Worm (Caenorhabditis elegans): ENCODE measurements around the gene F52B10.3.
"Not testable (repeated sequence)": the region's sequence is repeated elsewhere in the genome, so short reads cannot be mapped to it uniquely, and the experiment has no call there.

Gene F52B10.3

ce11 chrX:2903715-2904419, 5.7 kb upstream of the F52B10.3 start:
- TF ChIP-seq fos-1 (tag; optimal IDR thresholded peaks at IDR 0.05) (peak; percentile 19), nhr-25 (tag; optimal IDR thresholded peaks at IDR 0.05) (peak; percentile 18), gmeb-1 (tag; optimal IDR thresholded peaks at IDR 0.05) (no peak), elt-3 (tag; optimal IDR thresholded peaks at IDR 0.05) (no peak), nhr-21 (tag; optimal IDR thresholded peaks at IDR 0.05) (peak; percentile 5), ceh-16 (tag; optimal IDR thresholded peaks at IDR 0.05) (peak; percentile 16), unc-55 (GFP tag; optimal IDR thresholded peaks at IDR 0.05) (peak; percentile 34)

- TF ChIP-seq ama-1 (optimal IDR thresholded peaks at IDR 0.05) (no peak), unc-55 (GFP tag; optimal IDR thresholded peaks at IDR 0.05) (no peak), mbf-1 (tag; optimal IDR thresholded peaks at IDR 0.05) (no peak), nhr-129 (tag; optimal IDR thresholded peaks at IDR 0.05) (no peak), alr-1 (tag; optimal IDR thresholded peaks at IDR 0.05) (no peak), peb-1 (tag; optimal IDR thresholded peaks at IDR 0.05) (no peak)
Observed at ce11 chrX:2902854-2903253, 4.7 kb upstream of the F52B10.3 start.

ce11 chrX:2900897-2901496, 2.8 kb upstream of the F52B10.3 start:
- TF ChIP-seq nhr-23 (tag; optimal IDR thresholded peaks at IDR 0.05) (no peak), nhr-11 (tag; optimal IDR thresholded peaks at IDR 0.05) (no peak), dmd-4 (tag; optimal IDR thresholded peaks at IDR 0.05) (no peak), mab-5 (tag; optimal IDR thresholded peaks at IDR 0.05) (no peak), lin-11 (tag; optimal IDR thresholded peaks at IDR 0.05) (no peak), alr-1 (tag; optimal IDR thresholded peaks at IDR 0.05) (no peak), C34F6.9 (tag; optimal IDR thresholded peaks at IDR 0.05) (no peak), ztf-11 (tag; optimal IDR thresholded peaks at IDR 0.05) (no peak)

- TF ChIP-seq sma-9 (GFP tag; optimal IDR thresholded peaks at IDR 0.05) (peak; percentile 13), sma-9 (tag; optimal IDR thresholded peaks at IDR 0.05) (no peak), nhr-25 (tag; optimal IDR thresholded peaks at IDR 0.05) (peak; percentile 47), blmp-1 (tag; optimal IDR thresholded peaks at IDR 0.05; ENCODE audit: insufficient read depth) (peak; percentile 46), zag-1 (tag; optimal IDR thresholded peaks at IDR 0.05) (no peak), nhr-77 (tag; optimal IDR thresholded peaks at IDR 0.05) (no peak)
Observed at ce11 chrX:2895646-2896045, 2.5 kb downstream of the F52B10.3 start.

ce11 chrX:2894273-2894672, 3.9 kb downstream of the F52B10.3 start, which contains the start of gene B0410.1:
B0410.1 (plus strand) TSS chrX:2894573.
- TF ChIP-seq lin-13 (GFP tag; optimal IDR thresholded peaks at IDR 0.05); ztf-4 (tag; optimal IDR thresholded peaks at IDR 0.05); ceh-16 (tag; optimal IDR thresholded peaks at IDR 0.05): not testable (repeated sequence)

ce11 chrX:2893026-2893662, 5.0 kb downstream of the F52B10.3 start:
- TF ChIP-seq sma-3 (GFP tag; optimal IDR thresholded peaks at IDR 0.05) = peak; percentile 74
- TF ChIP-seq peb-1 (tag; optimal IDR thresholded peaks at IDR 0.05) = no peak
- TF ChIP-seq unc-62 (GFP tag; optimal IDR thresholded peaks at IDR 0.05) = no peak
- no peak for TF ChIP-seq nhr-10 (tag; optimal IDR thresholded peaks at IDR 0.05)
- no peak for TF ChIP-seq zag-1 (tag; optimal IDR thresholded peaks at IDR 0.05)
- TF ChIP-seq ama-1 (optimal IDR thresholded peaks at IDR 0.05) = no peak
- peak; percentile 33 for TF ChIP-seq nhr-129 (tag; optimal IDR thresholded peaks at IDR 0.05)
- TF ChIP-seq nhr-12 (tag; optimal IDR thresholded peaks at IDR 0.05) = no peak
- TF ChIP-seq alr-1 (tag; optimal IDR thresholded peaks at IDR 0.05) = no peak
- no peak for TF ChIP-seq sem-4 (tag; optimal IDR thresholded peaks at IDR 0.05)
- no peak for TF ChIP-seq mbf-1 (tag; optimal IDR thresholded peaks at IDR 0.05)
- TF ChIP-seq lin-13 (GFP tag; optimal IDR thresholded peaks at IDR 0.05) = no peak
- no peak for TF ChIP-seq nhr-237 (tag; optimal IDR thresholded peaks at IDR 0.05)
- no peak for TF ChIP-seq aly-2 (tag; optimal IDR thresholded peaks at IDR 0.05)
- no peak for TF ChIP-seq nhr-23 (tag; optimal IDR thresholded peaks at IDR 0.05)
- no peak for TF ChIP-seq ztf-11 (tag; optimal IDR thresholded peaks at IDR 0.05)
- no peak for TF ChIP-seq Y55F3AM.14 (GFP tag; optimal IDR thresholded peaks at IDR 0.05)
- TF ChIP-seq nhr-77 (tag; optimal IDR thresholded peaks at IDR 0.05) = no peak
- no peak for TF ChIP-seq fos-1 (tag; optimal IDR thresholded peaks at IDR 0.05)
- TF ChIP-seq crh-2 (tag; optimal IDR thresholded peaks at IDR 0.05) = no peak
- no peak for TF ChIP-seq nhr-6 (tag; optimal IDR thresholded peaks at IDR 0.05)
- TF ChIP-seq dmd-4 (tag; optimal IDR thresholded peaks at IDR 0.05) = no peak
- TF ChIP-seq mab-5 (tag; optimal IDR thresholded peaks at IDR 0.05) = no peak
- no peak for TF ChIP-seq C34F6.9 (tag; optimal IDR thresholded peaks at IDR 0.05)
- TF ChIP-seq ZK546.5 (tag; optimal IDR thresholded peaks at IDR 0.05) = no peak
- TF ChIP-seq unc-39 (tag; optimal IDR thresholded peaks at IDR 0.05) = no peak
- TF ChIP-seq nhr-21 (tag; optimal IDR thresholded peaks at IDR 0.05) = peak; percentile 82
- no peak for TF ChIP-seq lin-39 (tag; optimal IDR thresholded peaks at IDR 0.05)
- no peak for TF ChIP-seq F13H6.1 (tag; optimal IDR thresholded peaks at IDR 0.05)
- no peak for TF ChIP-seq gmeb-1 (tag; optimal IDR thresholded peaks at IDR 0.05)
- no peak for TF ChIP-seq nhr-11 (tag; optimal IDR thresholded peaks at IDR 0.05)
